Worm (Caenorhabditis elegans) whole organism, L4/young adult: ENCODE measurements around the gene pir-2.

Source experiments
- W03F9.2 ChIP-seq: fragments of 150-350 bp; optimal IDR thresholded peaks from 2 replicates; lab custom pipeline; 2014; ENCODE audit warnings: missing biosample characterization, missing genetic modification characterization
- dao-5 ChIP-seq: sonication (generic microtip); optimal IDR thresholded peaks from 2 replicates; lab custom pipeline; 2016; ENCODE audit warnings: missing genotype, missing genetic modification characterization, moderate library complexity, missing compliant biosample characterization
- him-1 ChIP-seq: sonication (generic microtip); optimal IDR thresholded peaks from 2 replicates; lab custom pipeline; 2016; ENCODE audit warnings: missing genotype, missing genetic modification reagents, missing genetic modification characterization, missing compliant biosample characterization

ce11 chrIII:9467095-9467494 lies 23.7 kb upstream of the pir-2 start, which contains the start of gene baf-1:
- no peak for TF ChIP-seq him-1
- peak; percentile 76 for TF ChIP-seq W03F9.2 (tag; lab: Kevin White, UChicago)
- no peak for TF ChIP-seq dao-5 (tag; lab: Kevin White, UChicago)
